Fruit fly (Drosophila melanogaster) whole organism, wandering third instar larva: ENCODE results near the gene CG15221.

ENCODE experiments used
- Abd-B ChIP-seq: fragments of >200 bp; optimal IDR thresholded peaks from 2 replicates; lab custom pipeline; 2017; ENCODE audit warnings: missing biosample characterization, missing genetic modification characterization
- CG32264 ChIP-seq: fragments of 200-800 bp; sonication (Bioruptor generic); optimal IDR thresholded peaks from 2 replicates; lab custom pipeline; 2016; ENCODE audit warnings: missing biosample characterization, missing genetic modification characterization
- Dfd ChIP-seq: fragments of >200 bp; optimal IDR thresholded peaks from 2 replicates; lab custom pipeline; 2017; ENCODE audit warnings: missing biosample characterization, missing genetic modification characterization
- Dif ChIP-seq: fragments of 200-275, 200-300 bp; sonication (Bioruptor generic); optimal IDR thresholded peaks from 2 replicates; lab custom pipeline; 2018; ENCODE audit warnings: missing biosample characterization, missing genetic modification characterization; ENCODE audit not compliant: partially characterized antibody
- GATAd ChIP-seq: sonication (Bioruptor generic); optimal IDR thresholded peaks from 2 replicates; lab custom pipeline; 2016; ENCODE audit warnings: missing biosample characterization, missing genetic modification characterization
- HLH106 ChIP-seq: fragments of 200-800 bp; optimal IDR thresholded peaks from 3 replicates; lab custom pipeline; 2019; ENCODE audit warnings: missing biosample characterization, mild to moderate bottlenecking, missing genetic modification characterization, moderate library complexity
- Hnf4 ChIP-seq: fragments of 200-800 bp; sonication (Bioruptor generic); optimal IDR thresholded peaks from 2 replicates; lab custom pipeline; 2016; ENCODE audit warnings: missing biosample characterization, mild to moderate bottlenecking, missing genetic modification characterization
- Hr78 ChIP-seq: fragments of >200 bp; optimal IDR thresholded peaks from 2 replicates; lab custom pipeline; 2017; ENCODE audit warnings: missing biosample characterization, missing genetic modification characterization
- Hr83 ChIP-seq: fragments of 200-300 bp; sonication (Bioruptor generic); optimal IDR thresholded peaks from 2 replicates; lab custom pipeline; 2016; ENCODE audit warnings: missing biosample characterization, mild to moderate bottlenecking, missing genetic modification characterization, moderate library complexity; ENCODE audit not compliant: poor library complexity, severe bottlenecking
- Myc ChIP-seq: fragments of >200 bp; optimal IDR thresholded peaks from 2 replicates; lab custom pipeline; 2017
- N ChIP-seq: fragments of >200 bp; optimal IDR thresholded peaks from 2 replicates; lab custom pipeline; 2018; ENCODE audit warnings: missing biosample characterization, missing external identifiers, missing genetic modification characterization
- OdsH ChIP-seq: fragments of 200-800 bp; sonication (Bioruptor generic); optimal IDR thresholded peaks from 2 replicates; lab custom pipeline; 2016; ENCODE audit warnings: missing biosample characterization, mild to moderate bottlenecking, missing genetic modification characterization
- Rel ChIP-seq, 2 experiments: fragments of 200-800 bp; sonication (Bioruptor generic) in 1 of 2; optimal IDR thresholded peaks; 2 replicates in 1 of 2; 3 replicates in 1 of 2; lab custom pipeline; 2016 to 2019; ENCODE audit warnings: mild to moderate bottlenecking in 2 of 2, missing biosample characterization in 2 of 2, missing genetic modification characterization in 2 of 2, moderate library complexity in 1 of 2
- Sp1 ChIP-seq: fragments of 200-800 bp; sonication (Bioruptor generic); optimal IDR thresholded peaks from 3 replicates; lab custom pipeline; 2019; ENCODE audit warnings: missing biosample characterization, mild to moderate bottlenecking, missing genetic modification characterization, moderate library complexity
- Vsx2 ChIP-seq: fragments of 200-300, 225-300 bp; sonication (Bioruptor generic); optimal IDR thresholded peaks from 2 replicates; lab custom pipeline; 2018; ENCODE audit warnings: missing biosample characterization, missing genetic modification characterization; ENCODE audit not compliant: partially characterized antibody
- br ChIP-seq: fragments of 200-800 bp; sonication (Bioruptor generic); optimal IDR thresholded peaks from 2 replicates; lab custom pipeline; 2016; ENCODE audit warnings: missing biosample characterization, missing genetic modification characterization
- brk ChIP-seq: fragments of 200-800 bp; sonication (Bioruptor generic); optimal IDR thresholded peaks from 2 replicates; lab custom pipeline; 2016; ENCODE audit warnings: missing biosample characterization, mild to moderate bottlenecking, missing genetic modification characterization
- dl ChIP-seq, 2 experiments: fragments of 175-275, 200-275 bp in 1 of 2; fragments of 200-275 bp in 1 of 2; sonication (Bioruptor generic); optimal IDR thresholded peaks; lab custom pipeline; 2018; ENCODE audit warnings: mild to moderate bottlenecking in 2 of 2, missing biosample characterization in 2 of 2, missing genetic modification characterization in 2 of 2, moderate library complexity in 2 of 2; ENCODE audit not compliant: partially characterized antibody in 2 of 2, insufficient read depth in 1 of 2
- dmrt93B ChIP-seq: fragments of 200-800 bp; sonication (Bioruptor generic); optimal IDR thresholded peaks from 2 replicates; lab custom pipeline; 2018; ENCODE audit warnings: missing biosample characterization, mild to moderate bottlenecking, missing genetic modification characterization
- ey ChIP-seq: fragments of 200-800 bp; sonication (Bioruptor generic); optimal IDR thresholded peaks from 2 replicates; lab custom pipeline; 2016; ENCODE audit warnings: missing biosample characterization, missing genetic modification characterization
- foxo ChIP-seq, 2 experiments: fragments of 200-800 bp; sonication (Bioruptor generic); optimal IDR thresholded peaks; 2 replicates in 1 of 2; 3 replicates in 1 of 2; lab custom pipeline; 2016 to 2017; ENCODE audit warnings: missing biosample characterization in 2 of 2, missing genetic modification characterization in 2 of 2
- fru ChIP-seq: fragments of 200-800 bp; sonication (Bioruptor generic); optimal IDR thresholded peaks from 3 replicates; lab custom pipeline; 2016; ENCODE audit warnings: missing biosample characterization, mild to moderate bottlenecking, missing genetic modification characterization
- h ChIP-seq: fragments of 200-800 bp; sonication (Bioruptor generic); optimal IDR thresholded peaks from 3 replicates; lab custom pipeline; 2016; ENCODE audit warnings: missing biosample characterization, mild to moderate bottlenecking, missing genetic modification characterization
- jim ChIP-seq: fragments of 175-275, 200-325 bp; sonication (Bioruptor generic); optimal IDR thresholded peaks from 2 replicates; lab custom pipeline; 2016; ENCODE audit warnings: missing biosample characterization, mild to moderate bottlenecking, missing genetic modification characterization
- lola ChIP-seq: fragments of >200 bp; optimal IDR thresholded peaks from 2 replicates; lab custom pipeline; 2017; ENCODE audit warnings: missing biosample characterization, missing genetic modification characterization
- pan ChIP-seq: fragments of >200 bp; optimal IDR thresholded peaks from 2 replicates; lab custom pipeline; 2017
- psq ChIP-seq: fragments of 200-800 bp; sonication (Bioruptor generic); optimal IDR thresholded peaks from 3 replicates; lab custom pipeline; 2017; ENCODE audit warnings: missing biosample characterization, mild to moderate bottlenecking, missing genetic modification characterization, moderate library complexity
- rgr ChIP-seq: fragments of 200-800 bp; sonication (Bioruptor generic); optimal IDR thresholded peaks from 3 replicates; lab custom pipeline; 2016; ENCODE audit warnings: missing biosample characterization, mild to moderate bottlenecking, missing genetic modification characterization
- sage ChIP-seq: fragments of 200-800 bp; sonication (Bioruptor generic); optimal IDR thresholded peaks from 2 replicates; lab custom pipeline; 2016; ENCODE audit warnings: missing biosample characterization, mild to moderate bottlenecking, missing genetic modification characterization
- sv ChIP-seq: fragments of 200-800 bp; sonication (Bioruptor generic); optimal IDR thresholded peaks from 3 replicates; lab custom pipeline; 2016; ENCODE audit warnings: missing biosample characterization, missing genetic modification characterization
- tai ChIP-seq: sonication (Bioruptor generic); optimal IDR thresholded peaks from 2 replicates; lab custom pipeline; 2016; ENCODE audit warnings: missing biosample characterization, missing genetic modification characterization
- usp ChIP-seq: fragments of >200 bp; optimal IDR thresholded peaks from 2 replicates; lab custom pipeline; 2017; ENCODE audit warnings: missing biosample characterization, missing genetic modification characterization
- woc ChIP-seq: sonication (Bioruptor generic); optimal IDR thresholded peaks from 2 replicates; lab custom pipeline; 2016; ENCODE audit warnings: missing biosample characterization, mild to moderate bottlenecking, missing genetic modification characterization

CG15221 gene

dm6 chrX:11723946-11724345 lies at the start of gene CG15221:
Gene CG15221 (plus strand): TSS chrX:11724246.
- TF ChIP-seq h (GFP tag; lab: Kevin White, UChicago) = no peak
- TF ChIP-seq Dfd (GFP tag; lab: Kevin White, UChicago) = no peak
- no peak for TF ChIP-seq Vsx2 (GFP tag; lab: Kevin White, UChicago)
- TF ChIP-seq Abd-B (GFP tag; lab: Kevin White, UChicago) = no peak
- no peak for TF ChIP-seq psq
- TF ChIP-seq tai (GFP tag; lab: Kevin White, UChicago) = no peak
- TF ChIP-seq HLH106 = no peak
- no peak for TF ChIP-seq Hr83 (GFP tag; lab: Kevin White, UChicago)
- TF ChIP-seq sage (GFP tag; lab: Kevin White, UChicago) = no peak
- no peak for TF ChIP-seq woc (GFP tag; lab: Kevin White, UChicago)
- TF ChIP-seq ey = no peak
- TF ChIP-seq Hnf4 (GFP tag; lab: Kevin White, UChicago) = no peak
- TF ChIP-seq rgr (GFP tag; lab: Kevin White, UChicago) = no peak
- no peak for TF ChIP-seq OdsH (GFP tag; lab: Kevin White, UChicago)
- TF ChIP-seq fru (GFP tag; lab: Kevin White, UChicago) = no peak
- no peak for TF ChIP-seq dl (GFP tag; optimal IDR thresholded peaks at IDR 0.05; lab: Kevin White, UChicago; ENCODE audit: insufficient read depth in 1 of 2, partially characterized antibody in 2 of 2)
- TF ChIP-seq dmrt93B (GFP tag; lab: Kevin White, UChicago) = no peak

DNA sequence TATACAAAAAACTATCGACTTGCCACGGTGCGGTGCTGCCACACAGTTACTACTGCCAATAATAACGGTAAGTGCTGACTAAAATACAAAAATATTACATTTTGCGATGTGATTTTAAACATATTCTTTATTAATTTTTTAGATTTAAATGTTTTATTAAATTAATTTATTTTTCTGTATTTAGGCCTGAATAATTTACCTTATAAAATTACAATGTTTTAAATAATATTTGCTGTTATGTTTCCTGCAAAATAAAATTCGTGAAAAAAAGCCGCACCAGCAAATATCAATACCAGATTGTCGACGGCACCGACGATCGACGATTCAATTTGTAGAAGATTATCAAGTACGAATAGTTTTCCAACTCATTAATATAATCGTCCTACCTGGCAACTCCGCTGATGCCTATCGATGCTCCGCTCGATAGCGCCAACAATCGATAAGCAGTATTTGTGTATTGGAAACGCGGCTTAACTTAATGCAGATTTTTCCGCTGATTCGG lies 45.5 kb upstream of the CG15221 start, which contains the start of the genes Vlet and bif:
Gene Vlet (minus strand): TSS at position 51 of the 502 bp plus-strand sequence.
Gene bif (plus strand): TSS at position 432 of the 502 bp plus-strand sequence.
- TF ChIP-seq GATAd (GFP tag; lab: Kevin White, UChicago) (no peak), N (GFP tag; lab: Kevin White, UChicago) (no peak), sage (GFP tag; lab: Kevin White, UChicago) (peak; percentile 53), Abd-B (GFP tag; lab: Kevin White, UChicago) (no peak), Sp1 (GFP tag; lab: Kevin White, UChicago) (peak; percentile 38), Myc (no peak), h (GFP tag; lab: Kevin White, UChicago) (peak; percentile 31), Rel (GFP tag; optimal IDR thresholded peaks at IDR 0.05; lab: Kevin White, UChicago) (no peak), Rel (tag; optimal IDR thresholded peaks at IDR 0.05; lab: Kevin White, UChicago) (no peak), Hr78 (GFP tag; lab: Kevin White, UChicago) (no peak), ey (peak; percentile 35), Hnf4 (GFP tag; lab: Kevin White, UChicago) (no peak), jim (GFP tag; lab: Kevin White, UChicago) (no peak), psq (peak; percentile 45), pan (lab: Kevin White, UChicago) (no peak), foxo (GFP tag; optimal IDR thresholded peaks at IDR 0.05; lab: Kevin White, UChicago) (peak in 1 of 2 experiments; percentile 73), lola (no peak), OdsH (GFP tag; lab: Kevin White, UChicago) (peak; percentile 34), HLH106 (peak; percentile 71), sv (GFP tag; lab: Kevin White, UChicago) (peak; percentile 11), Dfd (GFP tag; lab: Kevin White, UChicago) (no peak), rgr (GFP tag; lab: Kevin White, UChicago) (peak; percentile 68), br (GFP tag; lab: Kevin White, UChicago) (peak; percentile 18), usp (GFP tag; lab: Kevin White, UChicago) (no peak), brk (no peak), dmrt93B (GFP tag; lab: Kevin White, UChicago) (peak; percentile 50), fru (GFP tag; lab: Kevin White, UChicago) (peak; percentile 46), CG32264 (GFP tag; lab: Kevin White, UChicago) (no peak), dl (GFP tag; optimal IDR thresholded peaks at IDR 0.05; lab: Kevin White, UChicago; ENCODE audit: insufficient read depth in 1 of 2, partially characterized antibody in 2 of 2) (no peak), tai (GFP tag; lab: Kevin White, UChicago) (no peak), Dif (GFP tag; lab: Kevin White, UChicago) (no peak), Vsx2 (GFP tag; lab: Kevin White, UChicago) (no peak), Hr83 (GFP tag; lab: Kevin White, UChicago) (no peak)

- TF ChIP-seq foxo (GFP tag; optimal IDR thresholded peaks at IDR 0.05; lab: Kevin White, UChicago) (peak in 1 of 2 experiments; percentile 27), fru (GFP tag; lab: Kevin White, UChicago) (peak; percentile 55), rgr (GFP tag; lab: Kevin White, UChicago) (peak; percentile 24), br (GFP tag; lab: Kevin White, UChicago) (peak; percentile 25), OdsH (GFP tag; lab: Kevin White, UChicago) (peak; percentile 45), psq (peak; percentile 28), HLH106 (peak; percentile 10), Abd-B (GFP tag; lab: Kevin White, UChicago) (no peak), Dif (GFP tag; lab: Kevin White, UChicago) (no peak), woc (GFP tag; lab: Kevin White, UChicago) (peak; percentile 12), h (GFP tag; lab: Kevin White, UChicago) (peak; percentile 20)
Observed at dm6 chrX:11679461-11679860, 44.6 kb upstream of the CG15221 start.
